Worm (Caenorhabditis elegans): Measurements from ENCODE around the gene tag-196.

The tag-196 gene

ce11 chrV:8608483-8608882 lies 13.8 kb downstream of the tag-196 start:
- no peak for TF ChIP-seq ceh-13 (GFP tag; optimal IDR thresholded peaks at IDR 0.05)
- TF ChIP-seq ceh-36 (tag; optimal IDR thresholded peaks at IDR 0.05) = no peak
- TF ChIP-seq hnd-1 (tag; optimal IDR thresholded peaks at IDR 0.05) = no peak
- no peak for TF ChIP-seq tbx-37 (GFP tag; conservative IDR thresholded peaks at IDR 0.05)
- no peak for TF ChIP-seq aly-1 (tag; optimal IDR thresholded peaks at IDR 0.05)
- no peak for TF ChIP-seq F13C5.2 (tag; optimal IDR thresholded peaks at IDR 0.05)
- TF ChIP-seq hmbx-1 (tag; optimal IDR thresholded peaks at IDR 0.05) = no peak
- TF ChIP-seq ets-7 (tag; optimal IDR thresholded peaks at IDR 0.05) = no peak

- TF ChIP-seq B0310.2 (tag; optimal IDR thresholded peaks at IDR 0.05) (peak; percentile 28), aly-1 (tag; optimal IDR thresholded peaks at IDR 0.05) (peak; percentile 18), hnd-1 (tag; optimal IDR thresholded peaks at IDR 0.05) (no peak), tbx-11 (GFP tag; IDR thresholded peaks at IDR 0.05) (no peak), ceh-13 (GFP tag; optimal IDR thresholded peaks at IDR 0.05) (no peak), sea-1 (GFP tag; conservative IDR thresholded peaks at IDR 0.05) (no peak), ceh-36 (tag; optimal IDR thresholded peaks at IDR 0.05) (no peak)
Observed at ce11 chrV:8609776-8610529, 15.2 kb downstream of the tag-196 start.

- TF ChIP-seq ceh-13 (GFP tag; optimal IDR thresholded peaks at IDR 0.05) = no peak
- no peak for TF ChIP-seq sea-1 (GFP tag; conservative IDR thresholded peaks at IDR 0.05)
- TF ChIP-seq scrt-1 (GFP tag; IDR thresholded peaks at IDR 0.05) = no peak
- no peak for TF ChIP-seq ama-1 (optimal IDR thresholded peaks at IDR 0.05)
- no peak for TF ChIP-seq hnd-1 (tag; optimal IDR thresholded peaks at IDR 0.05)
- TF ChIP-seq flt-1 (GFP tag; IDR thresholded peaks at IDR 0.05) = no peak
- TF ChIP-seq tbx-37 (GFP tag; conservative IDR thresholded peaks at IDR 0.05) = no peak
- no peak for TF ChIP-seq hmbx-1 (tag; optimal IDR thresholded peaks at IDR 0.05)
Observed at ce11 chrV:8610633-8611404, 16.1 kb downstream of the tag-196 start, which contains the start of gene fip-4. Gene fip-4 (minus strand): TSS chrV:8611268.

ce11 chrV:8615711-8616110 lies 21.0 kb downstream of the tag-196 start:
- no peak for TF ChIP-seq hmg-4 (GFP tag; optimal IDR thresholded peaks at IDR 0.05)
- no peak for TF ChIP-seq scrt-1 (GFP tag; IDR thresholded peaks at IDR 0.05)
- no peak for TF ChIP-seq tbx-11 (GFP tag; IDR thresholded peaks at IDR 0.05)
- TF ChIP-seq pes-1 (GFP tag; IDR thresholded peaks at IDR 0.05) = no peak
- TF ChIP-seq hnd-1 (tag; optimal IDR thresholded peaks at IDR 0.05) = no peak
- TF ChIP-seq flt-1 (GFP tag; IDR thresholded peaks at IDR 0.05) = no peak
- TF ChIP-seq B0310.2 (tag; optimal IDR thresholded peaks at IDR 0.05) = no peak
- no peak for TF ChIP-seq hmbx-1 (tag; optimal IDR thresholded peaks at IDR 0.05)
- no peak for TF ChIP-seq ceh-36 (tag; optimal IDR thresholded peaks at IDR 0.05)

ce11 chrV:8618738-8619137 lies 24.0 kb downstream of the tag-196 start, which contains the start of gene grd-5:
Gene grd-5 (plus strand): TSS chrV:8619032.
- TF ChIP-seq hmbx-1 (tag; optimal IDR thresholded peaks at IDR 0.05) = no peak
- no peak for TF ChIP-seq flt-1 (GFP tag; IDR thresholded peaks at IDR 0.05)
- no peak for TF ChIP-seq ets-7 (tag; optimal IDR thresholded peaks at IDR 0.05)
- TF ChIP-seq tra-4 (tag; optimal IDR thresholded peaks at IDR 0.05) = no peak
- TF ChIP-seq ama-1 (optimal IDR thresholded peaks at IDR 0.05) = no peak

ce11 chrV:8621213-8621612 lies 26.5 kb downstream of the tag-196 start, which contains the start of gene idpc-2:
Gene idpc-2 (minus strand): TSS chrV:8621313.
- TF ChIP-seq aly-1 (tag; optimal IDR thresholded peaks at IDR 0.05) (no peak), hmg-4 (GFP tag; optimal IDR thresholded peaks at IDR 0.05) (no peak), flt-1 (GFP tag; IDR thresholded peaks at IDR 0.05) (no peak), scrt-1 (GFP tag; IDR thresholded peaks at IDR 0.05) (no peak), tra-4 (tag; optimal IDR thresholded peaks at IDR 0.05) (no peak), F13C5.2 (tag; optimal IDR thresholded peaks at IDR 0.05) (no peak)

ce11 chrV:8622314-8622713 lies 27.6 kb downstream of the tag-196 start, which contains the start of gene F41E6.1:
Gene F41E6.1 (plus strand): TSS chrV:8622614.
- TF ChIP-seq tbx-11 (GFP tag; IDR thresholded peaks at IDR 0.05) = no peak
- TF ChIP-seq tra-4 (tag; optimal IDR thresholded peaks at IDR 0.05) = no peak

- TF ChIP-seq ceh-13 (GFP tag; optimal IDR thresholded peaks at IDR 0.05) = no peak
- TF ChIP-seq F13C5.2 (tag; optimal IDR thresholded peaks at IDR 0.05) = no peak
Observed at ce11 chrV:8623754-8624153, 29.0 kb downstream of the tag-196 start, which contains the start of gene F41E6.17. Gene F41E6.17 (plus strand): TSS chrV:8624101.

- TF ChIP-seq pes-1 (GFP tag; IDR thresholded peaks at IDR 0.05) (no peak), ceh-36 (tag; optimal IDR thresholded peaks at IDR 0.05) (no peak)
Observed at ce11 chrV:8626406-8626805, 31.7 kb downstream of the tag-196 start.
